3 worm cellular contexts compared by ENCODE assay signal in genomic region chrIII:5721488-5721887, ce11.
TF ChIP-seq lines count a peak whose summit lies in the region.

No protein-coding gene starts in this region.

TF ChIP-seq in whole organism, L1 larva, 84 proteins besides CTCF, POLR2A, EP300 and RAD21:
- TF ChIP-seq dpl-1 (GFP tag; optimal IDR thresholded peaks at IDR 0.05; lab: Kevin White, UChicago) (no peak), blmp-1 (tag; optimal IDR thresholded peaks at IDR 0.05; lab: Kevin White, UChicago) (peak; percentile 21)

TF ChIP-seq in whole organism, late embryonic, 69 proteins besides CTCF, POLR2A, EP300 and RAD21:
- TF ChIP-seq elt-2 (tag; optimal IDR thresholded peaks at IDR 0.05; lab: Kevin White, UChicago) (no peak), sdc-2 (tag; optimal IDR thresholded peaks at IDR 0.05; lab: Kevin White, UChicago) (no peak), K02D7.2 (tag; optimal IDR thresholded peaks at IDR 0.05; lab: Kevin White, UChicago) (no peak), unc-55 (GFP tag; optimal IDR thresholded peaks at IDR 0.05; lab: Kevin White, UChicago) (peak; percentile 72), ceh-45 (GFP tag; IDR thresholded peaks at IDR 0.05; lab: Robert Waterston, UW) (no peak), nfya-1 (tag; optimal IDR thresholded peaks at IDR 0.05; lab: Kevin White, UChicago) (peak; percentile 3)
TF ChIP-seq in whole organism, late embryonic: peak in this region for 2.

TF ChIP-seq in whole organism, mixed stage, embryonic, 35 proteins besides CTCF, POLR2A, EP300 and RAD21:
- TF ChIP-seq ztf-11 (tag; optimal IDR thresholded peaks at IDR 0.05; lab: Kevin White, UChicago) (no peak), tbx-8 (GFP tag; optimal IDR thresholded peaks at IDR 0.05; lab: Kevin White, UChicago) (no peak), snpc-4 (tag; optimal IDR thresholded peaks at IDR 0.05; lab: Kevin White, UChicago) (no peak), unc-62 (GFP tag; optimal IDR thresholded peaks at IDR 0.05; lab: Kevin White, UChicago) (peak; percentile 75), ces-1 (GFP tag; optimal IDR thresholded peaks at IDR 0.05; lab: Kevin White, UChicago) (peak; percentile 45), elt-3 (tag; optimal IDR thresholded peaks at IDR 0.05; lab: Kevin White, UChicago) (no peak), nhr-2 (tag; optimal IDR thresholded peaks at IDR 0.05; lab: Kevin White, UChicago) (no peak), elt-1 (tag; optimal IDR thresholded peaks at IDR 0.05; lab: Kevin White, UChicago; ENCODE audit: borderline replicate concordance, insufficient read depth) (no peak)
